Worm (Caenorhabditis elegans) whole organism, early embryonic: ENCODE data around the gene grl-1.
A peak's percentile ranks its signal among the peaks of the same experiment; 100 is the strongest.

Source experiments
- F13C5.2 ChIP-seq: sonication (generic microtip); optimal IDR thresholded peaks from 2 replicates; lab custom pipeline; 2017; ENCODE audit warnings: mild to moderate bottlenecking, missing genetic modification characterization, inconsistent platforms, missing compliant biosample characterization
- aly-1 ChIP-seq: sonication (generic microtip); optimal IDR thresholded peaks from 2 replicates; lab custom pipeline; 2016; ENCODE audit warnings: missing genetic modification characterization, missing compliant biosample characterization
- ama-1 ChIP-seq: fragments of 150-350 bp; optimal IDR thresholded peaks from 2 replicates; lab custom pipeline; 2014
- ceh-36 ChIP-seq: sonication (generic microtip); optimal IDR thresholded peaks from 2 replicates; lab custom pipeline; 2016; ENCODE audit warnings: missing genetic modification characterization, inconsistent platforms, missing compliant biosample characterization
- ets-7 ChIP-seq: sonication (generic microtip); optimal IDR thresholded peaks from 2 replicates; lab custom pipeline; 2016; ENCODE audit warnings: missing genotype, missing genetic modification characterization, missing compliant biosample characterization
- flt-1 ChIP-seq: fragments of 200-800 bp; sonication (Bioruptor generic); IDR thresholded peaks from 2 replicates; pipeline ENCODE4 v1.3.6; 2022; ENCODE audit warnings: missing genetic modification characterization, missing compliant biosample characterization
- hmbx-1 ChIP-seq: sonication (generic microtip); optimal IDR thresholded peaks from 2 replicates; lab custom pipeline; 2016; ENCODE audit warnings: mild to moderate bottlenecking, missing genetic modification characterization, missing compliant biosample characterization
- hnd-1 ChIP-seq: sonication (generic microtip); optimal IDR thresholded peaks from 2 replicates; lab custom pipeline; 2016; ENCODE audit warnings: missing genetic modification characterization, missing compliant biosample characterization
- pes-1 ChIP-seq: fragments of 200-800 bp; sonication (Bioruptor generic); IDR thresholded peaks from 2 replicates; pipeline ENCODE4 v1.3.6; 2022; ENCODE audit warnings: missing genetic modification reagents, missing genetic modification characterization, missing compliant biosample characterization
- scrt-1 ChIP-seq: fragments of 200-800 bp; sonication (Bioruptor generic); IDR thresholded peaks from 2 replicates; pipeline ENCODE4 v1.3.6; 2022; ENCODE audit warnings: missing genetic modification characterization, missing compliant biosample characterization
- sea-1 ChIP-seq: fragments of 200-800 bp; sonication (Bioruptor generic); conservative IDR thresholded peaks from 2 replicates; pipeline ENCODE4 v1.3.6; 2022; ENCODE audit warnings: missing genetic modification characterization, missing compliant biosample characterization
- tra-4 ChIP-seq: sonication (generic microtip); optimal IDR thresholded peaks from 2 replicates; lab custom pipeline; 2017; ENCODE audit warnings: missing genetic modification characterization, missing compliant biosample characterization

DNA sequence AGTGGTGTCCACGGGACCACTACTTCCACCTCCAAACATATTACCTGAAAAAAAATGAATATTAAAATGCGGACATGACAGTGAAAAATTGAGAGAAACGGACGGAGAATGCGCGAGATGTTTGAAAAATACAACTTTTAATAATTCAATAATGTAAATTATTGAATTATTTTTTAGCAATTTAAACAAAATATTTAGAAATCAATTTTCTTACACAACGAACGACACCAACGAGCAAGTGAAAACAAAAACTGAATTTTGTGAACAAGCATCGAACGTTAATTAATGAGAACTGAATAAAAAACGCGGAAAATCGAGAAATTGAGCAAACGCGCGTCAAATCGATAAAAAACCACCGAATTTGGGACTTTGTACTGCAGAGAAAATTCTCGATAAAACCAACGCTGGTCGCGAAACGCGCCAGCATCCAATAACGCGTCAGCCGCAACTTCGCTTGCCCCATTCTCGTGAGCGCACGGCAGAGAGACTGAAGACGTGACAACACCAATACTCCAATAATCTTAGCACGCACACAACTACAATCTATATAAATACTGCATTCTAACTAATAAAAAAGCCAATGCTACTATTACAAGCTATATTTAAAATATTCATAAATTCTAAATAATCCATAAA, 28.7 kb downstream of the grl-1 start, which contains the start of the genes dnj-19 and nhr-47:
- TF ChIP-seq flt-1 = peak; percentile 49; the same call in 1 of the 2 replicates
- TF ChIP-seq F13C5.2 (tag; lab: Kevin White, UChicago) = peak; percentile 78
- TF ChIP-seq ceh-36 = peak; percentile 15
- TF ChIP-seq aly-1 (tag; lab: Kevin White, UChicago) = no peak
- 0 out of 2 replicates have a peak, but pooled peaks have one; percentile 9 for TF ChIP-seq sea-1
- TF ChIP-seq hmbx-1 (tag; lab: Kevin White, UChicago) = no peak
- peak; percentile 67 for TF ChIP-seq pes-1 (GFP tag; lab: Robert Waterston, UW)
- no peak for TF ChIP-seq ets-7 (tag; lab: Kevin White, UChicago)
- TF ChIP-seq ama-1 = no peak
- no peak for TF ChIP-seq hnd-1 (tag; lab: Kevin White, UChicago)
- 0 out of 2 replicates have a peak, but pooled peaks have one; percentile 34 for TF ChIP-seq scrt-1 (GFP tag; lab: Robert Waterston, UW)
- TF ChIP-seq tra-4 (tag; lab: Kevin White, UChicago) = peak; percentile 9
